Worm (Caenorhabditis elegans) whole organism, late embryonic: Measurements from ENCODE around the gene T09B9.4.
A peak's percentile ranks its signal among the peaks of the same experiment; 100 is the strongest.

Source experiments
- K02D7.2 ChIP-seq: sonication (generic microtip); optimal IDR thresholded peaks from 2 replicates; lab custom pipeline; 2017; ENCODE audit warnings: mild to moderate bottlenecking, missing genetic modification characterization, missing compliant biosample characterization
- Y22D7AL.16 ChIP-seq: sonication (generic microtip); optimal IDR thresholded peaks from 2 replicates; lab custom pipeline; 2016; ENCODE audit warnings: missing genetic modification characterization, missing compliant biosample characterization
- ceh-22 ChIP-seq: sonication (generic microtip); optimal IDR thresholded peaks from 2 replicates; lab custom pipeline; 2017; ENCODE audit warnings: missing biosample characterization, missing genetic modification characterization
- ceh-31 ChIP-seq: sonication (generic microtip); optimal IDR thresholded peaks from 2 replicates; lab custom pipeline; 2016; ENCODE audit warnings: missing genetic modification characterization, missing compliant biosample characterization
- ceh-34 ChIP-seq: sonication (generic microtip); optimal IDR thresholded peaks from 2 replicates; lab custom pipeline; 2016; ENCODE audit warnings: mild to moderate bottlenecking, missing genetic modification characterization, missing compliant biosample characterization
- ceh-48 ChIP-seq: sonication (generic microtip); optimal IDR thresholded peaks from 2 replicates; lab custom pipeline; 2016; ENCODE audit warnings: missing genetic modification characterization, inconsistent platforms, missing compliant biosample characterization
- hlh-15 ChIP-seq: sonication (generic microtip); optimal IDR thresholded peaks from 2 replicates; lab custom pipeline; 2016; ENCODE audit warnings: missing genetic modification characterization, missing compliant biosample characterization
- hlh-6 ChIP-seq: sonication (generic microtip); optimal IDR thresholded peaks from 2 replicates; lab custom pipeline; 2016; ENCODE audit warnings: missing genotype, missing genetic modification characterization, missing compliant biosample characterization
- hlh-8 ChIP-seq: sonication (generic microtip); optimal IDR thresholded peaks from 2 replicates; lab custom pipeline; 2016; ENCODE audit warnings: missing genotype, missing genetic modification characterization, missing compliant biosample characterization
- lim-6 ChIP-seq: sonication (generic microtip); optimal IDR thresholded peaks from 2 replicates; lab custom pipeline; 2016; ENCODE audit warnings: missing genetic modification characterization, missing compliant biosample characterization
- mec-3 ChIP-seq: sonication (generic microtip); optimal IDR thresholded peaks from 2 replicates; lab custom pipeline; 2016; ENCODE audit warnings: borderline replicate concordance, missing genetic modification characterization, missing compliant biosample characterization
- nfya-1 ChIP-seq: sonication (generic microtip); optimal IDR thresholded peaks from 2 replicates; lab custom pipeline; 2017; ENCODE audit warnings: missing genetic modification characterization, mild to moderate bottlenecking, missing compliant biosample characterization, antibody characterized with exemption, moderate library complexity
- nhr-11 ChIP-seq: fragments of 150-350 bp; optimal IDR thresholded peaks from 2 replicates; lab custom pipeline; 2014; ENCODE audit warnings: missing biosample characterization, missing genetic modification characterization
- npax-4 ChIP-seq: sonication (generic microtip); optimal IDR thresholded peaks from 2 replicates; lab custom pipeline; 2016; ENCODE audit warnings: missing genetic modification characterization, missing compliant biosample characterization
- odd-2 ChIP-seq: sonication (generic microtip); optimal IDR thresholded peaks from 2 replicates; lab custom pipeline; 2017; ENCODE audit warnings: antibody characterized with exemption, mild to moderate bottlenecking, missing genetic modification characterization, missing compliant biosample characterization
- pag-3 ChIP-seq: sonication (generic microtip); optimal IDR thresholded peaks from 2 replicates; lab custom pipeline; 2016; ENCODE audit warnings: missing compliant biosample characterization, missing genetic modification characterization, borderline replicate concordance
- pax-1 ChIP-seq: fragments of 150-350 bp; optimal IDR thresholded peaks from 2 replicates; lab custom pipeline; 2014; ENCODE audit warnings: missing biosample characterization, missing genetic modification characterization
- pqm-1 ChIP-seq: sonication (generic microtip); optimal IDR thresholded peaks from 2 replicates; lab custom pipeline; 2016; ENCODE audit warnings: missing genetic modification characterization, missing compliant biosample characterization
- pros-1 ChIP-seq: fragments of 150-350 bp; optimal IDR thresholded peaks from 2 replicates; lab custom pipeline; 2014; ENCODE audit warnings: missing biosample characterization, missing genetic modification reagents, missing genetic modification characterization
- ref-2 ChIP-seq: sonication (generic microtip); optimal IDR thresholded peaks from 2 replicates; lab custom pipeline; 2016; ENCODE audit warnings: missing genetic modification characterization, missing compliant biosample characterization
- sox-4 ChIP-seq: sonication (generic microtip); optimal IDR thresholded peaks from 2 replicates; lab custom pipeline; 2017; ENCODE audit warnings: mild to moderate bottlenecking, missing genetic modification characterization, inconsistent platforms, missing compliant biosample characterization
- tbx-2 ChIP-seq: sonication (generic microtip); optimal IDR thresholded peaks from 2 replicates; lab custom pipeline; 2016; ENCODE audit warnings: missing genetic modification characterization, missing compliant biosample characterization
- ttx-3 ChIP-seq: sonication (generic microtip); optimal IDR thresholded peaks from 2 replicates; lab custom pipeline; 2016; ENCODE audit warnings: missing genetic modification reagents, missing genetic modification characterization, missing compliant biosample characterization
- unc-42 ChIP-seq: sonication (generic microtip); optimal IDR thresholded peaks from 2 replicates; lab custom pipeline; 2016; ENCODE audit warnings: missing genotype, missing genetic modification characterization, missing compliant biosample characterization
- unc-86 ChIP-seq: sonication (generic microtip); optimal IDR thresholded peaks from 2 replicates; lab custom pipeline; 2016; ENCODE audit warnings: missing genetic modification characterization, missing compliant biosample characterization
- ztf-16 ChIP-seq: sonication (generic microtip); optimal IDR thresholded peaks from 2 replicates; lab custom pipeline; 2017; ENCODE audit warnings: missing genetic modification characterization, missing compliant biosample characterization

T09B9.4 gene

DNA sequence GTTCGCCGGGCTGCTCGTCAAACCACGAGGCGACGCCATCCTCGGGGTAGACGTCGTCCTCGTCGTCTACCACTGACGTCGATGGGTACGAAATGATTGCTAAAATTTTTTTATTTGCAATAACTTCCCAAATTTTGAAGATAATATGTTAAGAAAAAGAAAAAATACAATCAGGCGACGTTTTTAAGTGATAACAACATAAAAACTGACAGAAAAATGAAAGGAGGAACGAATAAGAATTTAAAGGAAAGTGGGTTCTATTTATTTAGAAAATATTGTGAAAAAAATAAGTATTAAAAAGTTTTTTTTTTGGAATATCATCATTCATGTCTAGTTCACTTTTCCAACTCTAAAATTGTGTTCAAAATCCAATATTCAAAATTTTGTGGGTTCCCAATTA, 48.0 kb upstream of the T09B9.4 start, which contains the start of gene dpy-22:
Gene dpy-22 (minus strand): TSS at position 101 of the 400 bp plus-strand sequence.
- no peak for TF ChIP-seq pax-1 (tag; lab: Kevin White, UChicago)
- no peak for TF ChIP-seq sox-4

DNA sequence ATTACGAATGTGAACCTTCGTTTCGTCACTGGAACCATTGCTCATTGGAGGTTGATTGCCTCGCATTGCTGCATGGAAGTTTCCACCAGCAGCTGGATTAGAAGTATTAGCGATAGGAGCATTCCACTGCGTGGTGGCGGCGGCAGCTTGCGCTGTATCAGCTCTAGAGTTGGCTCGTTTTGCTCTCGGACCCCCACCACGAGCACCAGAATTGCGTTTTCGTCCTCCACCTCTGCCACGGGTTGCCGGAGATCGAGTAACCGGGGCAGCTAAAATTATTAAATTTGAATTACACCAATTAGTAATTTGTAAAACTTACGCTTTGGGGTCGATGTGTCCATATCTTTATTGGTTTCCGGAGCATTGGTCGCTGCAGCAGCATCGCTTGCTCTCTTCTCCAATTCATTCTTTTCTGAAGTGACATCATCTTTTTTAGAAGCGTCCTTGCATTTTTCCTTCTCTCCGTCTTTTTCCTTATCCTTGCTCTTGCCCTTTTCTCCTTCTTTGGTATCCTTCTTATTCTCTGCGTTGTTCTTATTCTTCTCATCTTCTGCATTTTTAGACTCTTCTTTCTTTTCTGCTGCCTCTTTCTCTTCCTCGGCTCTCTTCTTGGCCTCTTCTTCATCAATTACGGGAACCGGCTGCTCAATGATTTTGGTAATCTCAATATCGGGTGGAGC, 40.1 kb upstream of the T09B9.4 start:
- no peak for TF ChIP-seq ceh-48
- no peak for TF ChIP-seq Y22D7AL.16
- peak; percentile 52 for TF ChIP-seq unc-42
- TF ChIP-seq ceh-31 (tag; lab: Kevin White, UChicago) = peak; percentile 55
- no peak for TF ChIP-seq hlh-6 (tag; lab: Kevin White, UChicago)
- TF ChIP-seq, all 69 proteins: peak for 2

DNA sequence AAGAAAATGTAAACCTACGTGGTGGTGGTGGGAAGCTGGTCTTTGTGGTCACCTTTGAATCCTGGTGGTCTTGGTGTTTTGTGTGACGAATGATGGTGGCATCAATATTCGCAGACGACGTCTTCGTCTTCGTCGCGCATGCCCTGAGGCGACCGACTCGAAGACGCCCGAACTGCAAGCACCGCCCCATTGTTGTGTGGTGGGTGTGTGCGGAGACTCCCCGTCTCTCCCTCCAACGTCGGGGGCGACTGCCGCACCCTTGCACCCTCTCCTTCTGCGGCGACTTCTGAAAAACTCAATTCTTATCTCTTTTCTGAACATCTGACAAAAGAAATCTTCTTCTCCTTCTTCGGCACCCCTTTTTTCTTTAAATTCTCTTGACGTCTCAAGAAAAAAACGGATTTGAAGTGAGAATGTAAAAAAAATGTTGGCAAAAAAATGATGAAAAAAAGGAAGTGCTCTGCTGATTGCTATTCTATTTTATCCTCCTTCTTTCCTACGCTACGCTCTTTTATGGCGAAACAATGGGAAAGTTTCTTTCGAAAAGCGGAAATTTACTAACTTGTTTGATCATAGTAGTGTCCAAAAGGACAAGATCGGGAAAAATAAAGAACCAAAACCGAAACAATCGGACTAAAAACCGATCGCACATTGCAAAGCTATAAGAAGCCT, 33.4 kb upstream of the T09B9.4 start, which contains the start of gene lgc-47:
Gene lgc-47 (minus strand): TSS at position 286 of the 672 bp plus-strand sequence.
- TF ChIP-seq pag-3 (tag; lab: Kevin White, UChicago) (no peak), unc-42 (peak; percentile 31), pqm-1 (tag; lab: Kevin White, UChicago) (no peak)

DNA sequence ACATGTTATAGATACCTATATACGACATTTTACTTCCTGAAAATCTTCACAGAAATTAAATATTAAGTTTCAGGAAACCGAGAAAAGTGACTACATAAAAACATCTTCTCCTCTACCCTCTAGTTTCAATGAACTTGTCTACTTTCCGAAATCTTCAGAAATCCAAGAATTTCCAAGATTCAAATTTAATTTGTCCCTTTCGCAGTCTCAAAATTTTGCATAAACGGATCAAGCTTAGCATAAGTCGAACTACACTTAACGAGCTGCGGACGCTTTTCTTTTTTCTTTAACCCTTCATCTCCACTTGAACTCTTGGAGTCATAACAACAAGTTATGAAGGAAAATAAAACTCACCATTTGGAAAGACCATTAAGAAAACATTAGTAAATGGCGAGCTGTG, 31.3 kb upstream of the T09B9.4 start:
- TF ChIP-seq K02D7.2 (tag; lab: Kevin White, UChicago) = no peak
- no peak for TF ChIP-seq lim-6 (tag; lab: Kevin White, UChicago)
- TF ChIP-seq ceh-34 = no peak
- no peak for TF ChIP-seq hlh-15 (tag; lab: Kevin White, UChicago)
- TF ChIP-seq mec-3 (tag; lab: Kevin White, UChicago) = no peak
- TF ChIP-seq ceh-31 (tag; lab: Kevin White, UChicago) = no peak
- no peak for TF ChIP-seq nhr-11 (tag; lab: Kevin White, UChicago)
- peak; percentile 87 for TF ChIP-seq unc-42
- no peak for TF ChIP-seq tbx-2 (tag; lab: Kevin White, UChicago)

DNA sequence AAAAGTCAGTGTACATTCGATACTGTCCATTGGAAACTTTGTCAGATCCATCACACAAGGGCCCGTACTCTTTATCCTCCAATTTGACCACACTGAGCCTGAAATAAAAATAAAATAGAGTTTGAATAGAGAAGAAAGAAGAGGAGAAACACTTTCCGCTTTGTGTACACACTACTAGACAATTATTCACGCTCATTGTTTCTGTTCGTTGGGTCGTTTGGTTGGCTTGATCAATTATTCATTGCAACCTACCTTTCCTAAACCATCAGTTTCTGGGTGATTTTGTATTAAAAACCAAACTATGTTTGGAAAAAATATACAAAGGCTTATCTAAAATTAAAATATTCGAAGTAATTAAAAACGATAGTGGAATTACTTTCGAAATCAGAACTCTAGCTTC, 30.6 kb upstream of the T09B9.4 start:
- TF ChIP-seq pax-1 (tag; lab: Kevin White, UChicago) (no peak), ceh-31 (tag; lab: Kevin White, UChicago) (peak; percentile 62)
- TF ChIP-seq, all 69 proteins: peak for 1

DNA sequence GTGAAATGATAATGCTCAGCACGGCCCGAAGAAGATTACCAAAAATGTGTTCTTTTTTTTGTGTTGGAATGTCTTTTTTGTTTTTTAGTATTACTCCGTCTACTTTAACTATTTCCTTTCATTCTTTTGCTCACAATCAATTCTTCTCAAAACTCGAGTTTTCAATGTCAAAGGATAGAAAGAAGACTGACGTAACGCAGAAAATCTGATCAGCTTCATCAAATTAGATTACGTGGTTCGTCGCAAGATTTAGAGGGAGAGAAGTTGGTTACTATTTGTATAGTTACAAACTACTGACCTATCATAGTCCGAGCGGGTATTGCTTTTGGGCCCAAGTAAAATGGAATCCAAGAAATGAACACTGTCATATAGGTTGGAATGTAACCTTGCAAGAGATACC, 29.5 kb upstream of the T09B9.4 start:
- TF ChIP-seq hlh-8 = no peak
- TF ChIP-seq unc-42 = peak; percentile 97
- TF ChIP-seq hlh-6 (tag; lab: Kevin White, UChicago) = no peak

DNA sequence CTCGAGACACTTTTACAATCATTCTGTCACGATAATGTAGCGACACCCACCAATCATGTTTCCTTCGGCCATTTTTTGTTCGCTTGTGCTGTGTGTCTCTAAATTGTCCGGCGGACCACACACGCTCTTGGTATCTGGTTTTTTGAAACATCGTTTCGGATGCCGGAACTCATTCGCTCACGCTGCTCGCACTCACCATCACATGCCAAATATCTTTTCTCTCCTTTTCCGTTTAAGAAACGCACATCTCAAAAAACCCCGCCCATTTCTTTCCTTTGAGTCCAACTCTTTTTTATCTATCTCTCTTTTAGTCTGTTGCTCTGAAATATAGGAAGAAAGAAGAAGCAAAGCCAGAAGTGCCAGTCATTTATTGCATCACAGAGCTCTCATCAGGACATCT, 24.4 kb upstream of the T09B9.4 start, which contains the start of gene F36G3.3:
Gene F36G3.3 (plus strand): TSS at position 306 of the 400 bp plus-strand sequence.
- peak; percentile 35 for TF ChIP-seq unc-42
- no peak for TF ChIP-seq pros-1

DNA sequence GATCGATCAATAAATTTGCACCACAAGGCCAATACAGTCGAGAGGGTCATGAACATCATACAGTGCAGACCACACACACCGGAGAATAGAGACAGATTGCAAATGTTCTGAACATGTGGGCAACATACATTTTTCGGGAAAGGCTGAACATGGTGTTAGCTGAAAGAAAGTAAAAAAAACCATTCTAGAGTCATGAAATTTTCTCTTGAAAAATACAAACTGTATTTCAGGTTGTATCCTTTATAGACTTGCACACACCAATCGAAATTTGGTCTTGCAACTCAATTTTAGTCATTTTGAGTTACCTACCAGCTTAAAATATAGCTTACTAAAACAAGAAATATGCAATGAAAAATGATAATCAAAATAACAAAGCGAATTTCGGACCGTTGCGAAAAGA, 21.9 kb upstream of the T09B9.4 start:
- TF ChIP-seq mec-3 (tag; lab: Kevin White, UChicago) (no peak), ceh-31 (tag; lab: Kevin White, UChicago) (no peak), ztf-16 (no peak), ceh-22 (tag; lab: Kevin White, UChicago) (no peak), ttx-3 (tag; lab: Kevin White, UChicago) (no peak), ref-2 (tag; lab: Kevin White, UChicago) (no peak), pqm-1 (tag; lab: Kevin White, UChicago) (no peak), odd-2 (no peak), unc-86 (tag; lab: Kevin White, UChicago) (no peak), npax-4 (tag; lab: Kevin White, UChicago) (no peak), hlh-15 (tag; lab: Kevin White, UChicago) (no peak), ceh-34 (no peak), nfya-1 (tag; lab: Kevin White, UChicago) (no peak)
